Worm (Caenorhabditis elegans) whole organism, young adult: Measurements from ENCODE around the gene R08C7.11.

ENCODE experiments used
- C06A6.2 ChIP-seq: fragments of 200-800 bp; sonication (Bioruptor generic); conservative IDR thresholded peaks from 2 replicates; pipeline ENCODE4 v1.3.6; 2022; ENCODE audit warnings: missing genetic modification characterization, missing compliant biosample characterization
- D2030.7 ChIP-seq: fragments of 200-800 bp; sonication (Bioruptor generic); IDR thresholded peaks from 2 replicates; pipeline ENCODE4 v1.3.6; 2022; ENCODE audit warnings: missing genetic modification reagents, missing genetic modification characterization, missing compliant biosample characterization
- F23B12.7 ChIP-seq: sonication (generic microtip); optimal IDR thresholded peaks from 2 replicates; lab custom pipeline; 2017; ENCODE audit warnings: missing genetic modification characterization, mild to moderate bottlenecking, missing compliant biosample characterization, antibody characterized with exemption, moderate library complexity; ENCODE audit not compliant: insufficient read depth
- F33H1.4 ChIP-seq: fragments of 200-800 bp; sonication (Bioruptor generic); IDR thresholded peaks from 2 replicates; pipeline ENCODE4 v1.3.6; 2022; ENCODE audit warnings: missing genetic modification reagents, missing genetic modification characterization, missing compliant biosample characterization
- F37B4.10 ChIP-seq: fragments of 200-800 bp; sonication (Bioruptor generic); IDR thresholded peaks from 2 replicates; pipeline ENCODE4 v1.3.6; 2022; ENCODE audit warnings: missing genetic modification characterization, missing compliant biosample characterization
- F49E8.2 ChIP-seq: sonication (generic microtip); optimal IDR thresholded peaks from 3 replicates; lab custom pipeline; 2017; ENCODE audit warnings: missing genetic modification characterization, mild to moderate bottlenecking, missing compliant biosample characterization, antibody characterized with exemption, moderate library complexity; ENCODE audit not compliant: insufficient read depth
- F52B5.7 ChIP-seq: sonication (generic microtip); optimal IDR thresholded peaks from 2 replicates; lab custom pipeline; 2016; ENCODE audit warnings: mild to moderate bottlenecking, missing genetic modification characterization, missing compliant biosample characterization
- F57C9.4 ChIP-seq: sonication (generic microtip); optimal IDR thresholded peaks from 2 replicates; lab custom pipeline; 2017; ENCODE audit warnings: mild to moderate bottlenecking, missing genetic modification characterization, missing compliant biosample characterization
- K11D2.4 ChIP-seq: fragments of 200-800 bp; sonication (Bioruptor generic); IDR thresholded peaks from 2 replicates; pipeline ENCODE4 v1.3.6; 2022; ENCODE audit warnings: missing genetic modification reagents, missing genetic modification characterization, missing compliant biosample characterization
- Y56A3A.18 ChIP-seq: fragments of 200-800 bp; sonication (Bioruptor generic); IDR thresholded peaks from 2 replicates; pipeline ENCODE4 v1.3.6; 2022; ENCODE audit warnings: missing genetic modification reagents, missing genetic modification characterization, missing compliant biosample characterization
- Y67H2A.10 ChIP-seq: fragments of 200-800 bp; sonication (Bioruptor generic); conservative IDR thresholded peaks from 2 replicates; pipeline ENCODE4 v1.3.6; 2022; ENCODE audit warnings: missing genetic modification reagents, missing genetic modification characterization, missing compliant biosample characterization
- Y79H2A.3 ChIP-seq: fragments of 200-800 bp; sonication (Bioruptor generic); conservative IDR thresholded peaks from 2 replicates; pipeline ENCODE4 v1.3.6; 2022; ENCODE audit warnings: missing genetic modification reagents, missing genetic modification characterization, missing compliant biosample characterization
- ama-1 ChIP-seq, 3 experiments: fragments of 150-350 bp in 1 of 3; sonication (generic microtip) in 2 of 3; optimal IDR thresholded peaks; 2 replicates each; lab custom pipeline; 2014 to 2018; ENCODE audit warnings: missing biosample characterization in 2 of 3, missing genetic modification characterization in 2 of 3, missing genetic modification reagents in 2 of 3
- atf-7 ChIP-seq: sonication (generic microtip); optimal IDR thresholded peaks from 2 replicates; lab custom pipeline; 2017; ENCODE audit warnings: mild to moderate bottlenecking, missing genetic modification characterization, missing compliant biosample characterization
- attf-5 ChIP-seq: fragments of 200-800 bp; sonication (Bioruptor generic); optimal IDR thresholded peaks from 2 replicates; lab custom pipeline; 2018; ENCODE audit warnings: mild to moderate bottlenecking, missing genetic modification characterization, missing compliant biosample characterization
- bed-1 ChIP-seq: fragments of 200-800 bp; sonication (Bioruptor generic); IDR thresholded peaks from 2 replicates; pipeline ENCODE4 v1.3.6; 2022; ENCODE audit warnings: missing genetic modification reagents, missing genetic modification characterization, missing compliant biosample characterization
- chd-7 ChIP-seq: sonication (generic microtip); optimal IDR thresholded peaks from 2 replicates; lab custom pipeline; 2016; ENCODE audit warnings: mild to moderate bottlenecking, missing genetic modification characterization, moderate library complexity, missing compliant biosample characterization
- die-1 ChIP-seq: sonication (generic microtip); optimal IDR thresholded peaks from 2 replicates; lab custom pipeline; 2016; ENCODE audit warnings: missing genotype, mild to moderate bottlenecking, missing genetic modification characterization, missing compliant biosample characterization
- dox-1 ChIP-seq: fragments of 200-800 bp; sonication (Bioruptor generic); IDR thresholded peaks from 2 replicates; pipeline ENCODE4 v1.3.6; 2022; ENCODE audit warnings: missing genetic modification reagents, missing genetic modification characterization, missing compliant biosample characterization
- egl-18 ChIP-seq: fragments of 200-800 bp; sonication (Bioruptor generic); IDR thresholded peaks from 2 replicates; pipeline ENCODE4 v1.3.6; 2022; ENCODE audit warnings: missing genetic modification reagents, missing genetic modification characterization, missing compliant biosample characterization
- egl-44 ChIP-seq: fragments of 200-800 bp; sonication (Bioruptor generic); IDR thresholded peaks from 2 replicates; pipeline ENCODE4 v1.3.6; 2022; ENCODE audit warnings: missing genetic modification reagents, missing genetic modification characterization, missing compliant biosample characterization
- ets-4 ChIP-seq: fragments of 200-800 bp; sonication (Bioruptor generic); optimal IDR thresholded peaks from 2 replicates; lab custom pipeline; 2018; ENCODE audit warnings: mild to moderate bottlenecking, missing genetic modification characterization, missing compliant biosample characterization
- hmg-1.2 ChIP-seq: fragments of 200-800 bp; sonication (Bioruptor generic); IDR thresholded peaks from 2 replicates; pipeline ENCODE4 v1.3.6; 2022; ENCODE audit warnings: missing genetic modification reagents, missing genetic modification characterization, missing compliant biosample characterization
- hsf-1 ChIP-seq: fragments of 200-800 bp; sonication (Bioruptor generic); IDR thresholded peaks from 2 replicates; pipeline ENCODE4 v1.3.6; 2022; ENCODE audit warnings: missing genetic modification reagents, missing genetic modification characterization, missing compliant biosample characterization
- let-526 ChIP-seq: fragments of 200-800 bp; sonication (Bioruptor generic); IDR thresholded peaks from 2 replicates; pipeline ENCODE4 v1.3.6; 2022; ENCODE audit warnings: missing genetic modification reagents, missing genetic modification characterization, missing compliant biosample characterization
- lin-26 ChIP-seq: fragments of 200-800 bp; sonication (Bioruptor generic); IDR thresholded peaks from 2 replicates; pipeline ENCODE4 v1.3.6; 2022; ENCODE audit warnings: missing genetic modification reagents, missing genetic modification characterization, missing compliant biosample characterization
- lin-35 ChIP-seq, 3 experiments: fragments of 150-350 bp in 2 of 3; sonication (generic microtip) in 1 of 3; optimal IDR thresholded peaks; 2 replicates each; lab custom pipeline; 2014 to 2018; ENCODE audit warnings: missing biosample characterization in 3 of 3, missing genetic modification characterization in 3 of 3, missing genetic modification reagents in 3 of 3
- lir-1 ChIP-seq: fragments of 200-800 bp; sonication (Bioruptor generic); conservative IDR thresholded peaks from 2 replicates; pipeline ENCODE4 v1.3.6; 2022; ENCODE audit warnings: missing genetic modification reagents, missing genetic modification characterization, missing compliant biosample characterization
- mcd-1 ChIP-seq: fragments of 200-800 bp; sonication (Bioruptor generic); IDR thresholded peaks from 2 replicates; pipeline ENCODE4 v1.3.6; 2022; ENCODE audit warnings: missing genetic modification reagents, missing genetic modification characterization, missing compliant biosample characterization
- mxl-1 ChIP-seq: sonication (generic microtip); optimal IDR thresholded peaks from 2 replicates; lab custom pipeline; 2016; ENCODE audit warnings: missing genetic modification characterization, missing compliant biosample characterization
- nfya-1 ChIP-seq: sonication (generic microtip); optimal IDR thresholded peaks from 2 replicates; lab custom pipeline; 2017; ENCODE audit warnings: antibody characterized with exemption, missing compliant biosample characterization, missing genetic modification characterization, borderline replicate concordance; ENCODE audit not compliant: insufficient read depth
- nhr-179 ChIP-seq: sonication (generic microtip); optimal IDR thresholded peaks from 2 replicates; lab custom pipeline; 2016; ENCODE audit warnings: mild to moderate bottlenecking, missing genetic modification characterization, missing compliant biosample characterization
- nhr-80 ChIP-seq: sonication (generic microtip); optimal IDR thresholded peaks from 2 replicates; lab custom pipeline; 2016; ENCODE audit warnings: missing genetic modification characterization, missing compliant biosample characterization
- rec-8 ChIP-seq, 2 experiments: sonication (generic microtip); optimal IDR thresholded peaks; 2 replicates each; lab custom pipeline; 2016; ENCODE audit warnings: mild to moderate bottlenecking in 2 of 2, missing genetic modification characterization in 2 of 2, missing genetic modification reagents in 2 of 2, missing genotype in 2 of 2, missing biosample characterization in 1 of 2, missing compliant biosample characterization in 1 of 2, moderate library complexity in 1 of 2
- sea-2 ChIP-seq: fragments of 200-800 bp; sonication (Bioruptor generic); IDR thresholded peaks from 2 replicates; pipeline ENCODE4 v1.3.6; 2022; ENCODE audit warnings: missing genetic modification characterization, missing compliant biosample characterization
- snpc-1.1 ChIP-seq: sonication (generic microtip); optimal IDR thresholded peaks from 2 replicates; lab custom pipeline; 2017; ENCODE audit warnings: missing genetic modification characterization, mild to moderate bottlenecking, missing compliant biosample characterization, antibody characterized with exemption, moderate library complexity, missing genotype, missing genetic modification reagents; ENCODE audit not compliant: insufficient read depth
- snpc-3.4 ChIP-seq: sonication (generic microtip); optimal IDR thresholded peaks from 2 replicates; lab custom pipeline; 2017; ENCODE audit warnings: missing genetic modification characterization, mild to moderate bottlenecking, missing compliant biosample characterization, antibody characterized with exemption, moderate library complexity, missing genotype, missing genetic modification reagents
- tbp1 ChIP-seq: fragments of 200-800 bp; sonication (Bioruptor generic); optimal IDR thresholded peaks from 2 replicates; lab custom pipeline; 2018; ENCODE audit warnings: mild to moderate bottlenecking, missing genetic modification characterization, missing compliant biosample characterization
- xnd-1 ChIP-seq: sonication (generic microtip); optimal IDR thresholded peaks from 2 replicates; lab custom pipeline; 2016; ENCODE audit warnings: missing genotype, missing genetic modification reagents, missing genetic modification characterization, missing compliant biosample characterization
- zfh-2 ChIP-seq: fragments of 200-800 bp; sonication (Bioruptor generic); conservative IDR thresholded peaks from 2 replicates; pipeline ENCODE4 v1.3.6; 2022; ENCODE audit warnings: missing genetic modification reagents, missing genetic modification characterization, missing compliant biosample characterization
- ztf-22 ChIP-seq: fragments of 200-800 bp; sonication (Bioruptor generic); optimal IDR thresholded peaks from 2 replicates; lab custom pipeline; 2018; ENCODE audit warnings: mild to moderate bottlenecking, missing genetic modification characterization, moderate library complexity, missing compliant biosample characterization
- ztf-25 ChIP-seq: fragments of 200-800 bp; sonication (Bioruptor generic); IDR thresholded peaks from 2 replicates; pipeline ENCODE4 v1.3.6; 2022; ENCODE audit warnings: missing genetic modification reagents, missing genetic modification characterization, missing compliant biosample characterization
- ztf-28 ChIP-seq: fragments of 200-800 bp; sonication (Bioruptor generic); IDR thresholded peaks from 2 replicates; pipeline ENCODE4 v1.3.6; 2022; ENCODE audit warnings: missing genetic modification reagents, missing genetic modification characterization, missing compliant biosample characterization

The R08C7.11 gene

DNA sequence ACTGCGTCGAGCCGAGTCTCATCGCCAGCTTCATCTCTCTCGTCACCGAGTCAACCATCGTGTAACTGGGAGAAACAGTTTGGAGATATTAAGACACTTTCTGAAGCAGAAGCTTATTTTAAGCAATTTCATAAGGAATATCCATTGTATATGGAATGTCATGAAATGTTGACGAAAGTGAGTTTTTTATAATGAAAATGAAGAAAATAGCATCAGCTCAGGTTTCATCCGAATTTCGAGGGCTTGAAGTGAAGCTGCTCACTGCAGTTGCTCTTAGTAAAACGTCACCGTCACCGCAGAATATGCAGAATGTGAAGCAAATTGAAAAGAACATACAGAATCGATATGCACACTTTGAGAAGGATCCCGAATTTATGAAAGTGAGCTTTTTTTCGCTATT is 41.6 kb downstream of the R08C7.11 start:
- TF ChIP-seq zfh-2 (GFP tag; lab: Robert Waterston, UW) = 0 out of 2 replicates have a peak, but pooled peaks have one; percentile 35
- TF ChIP-seq Y56A3A.18 (GFP tag; lab: Robert Waterston, UW) = no peak
- TF ChIP-seq let-526 (GFP tag; lab: Robert Waterston, UW) = no peak
- TF ChIP-seq egl-18 (GFP tag; lab: Robert Waterston, UW) = no peak
- TF ChIP-seq F52B5.7 = peak; percentile 23
- TF ChIP-seq F23B12.7 (tag; lab: Kevin White, UChicago) = no peak
- no peak for TF ChIP-seq D2030.7 (GFP tag; lab: Robert Waterston, UW)
- peak; percentile 15 for TF ChIP-seq atf-7
- TF ChIP-seq egl-44 (GFP tag; lab: Robert Waterston, UW) = no peak
- no peak for TF ChIP-seq ets-4
- TF ChIP-seq bed-1 (GFP tag; lab: Robert Waterston, UW) = no peak
- TF ChIP-seq F37B4.10 (GFP tag; lab: Robert Waterston, UW) = no peak
- no peak for TF ChIP-seq snpc-1.1
- TF ChIP-seq hsf-1 (GFP tag; lab: Robert Waterston, UW) = 0 out of 2 replicates have a peak, but pooled peaks have one; percentile 22
- TF ChIP-seq F49E8.2 (tag; lab: Kevin White, UChicago) = no peak
- peak; percentile 33; the same call in 1 of the 2 replicates for TF ChIP-seq dox-1 (GFP tag; lab: Robert Waterston, UW)
- peak; percentile 46 for TF ChIP-seq chd-7 (tag; lab: Kevin White, UChicago)
- TF ChIP-seq lin-26 (GFP tag; lab: Robert Waterston, UW) = no peak
- no peak for TF ChIP-seq lir-1 (GFP tag; lab: Robert Waterston, UW)

DNA sequence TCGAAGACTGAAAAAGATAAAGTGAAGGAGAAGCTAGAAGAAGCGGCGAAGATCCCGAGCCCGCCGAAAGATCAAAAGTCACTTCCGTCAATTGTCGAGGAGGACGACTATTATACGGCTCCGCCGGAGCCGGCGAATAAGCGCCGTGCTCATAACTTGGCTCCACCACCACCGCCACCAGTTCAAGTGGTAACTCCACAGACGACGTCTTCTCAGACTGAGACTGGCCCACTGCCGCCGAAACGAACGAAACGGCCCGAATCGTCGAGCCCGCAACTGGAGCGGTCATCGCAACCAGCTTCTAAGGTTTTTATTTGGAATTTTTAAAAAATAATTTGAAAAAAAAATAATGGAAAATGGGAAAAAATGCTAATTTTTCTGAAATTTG is 42.8 kb downstream of the R08C7.11 start:
- TF ChIP-seq F33H1.4 (GFP tag; lab: Robert Waterston, UW) = no peak
- peak; percentile 69 for TF ChIP-seq zfh-2 (GFP tag; lab: Robert Waterston, UW)
- no peak for TF ChIP-seq ztf-22 (GFP tag; lab: Kevin White, UChicago)
- no peak for TF ChIP-seq die-1 (tag; lab: Kevin White, UChicago)
- 0 out of 2 replicates have a peak, but pooled peaks have one; percentile 58 for TF ChIP-seq Y79H2A.3 (GFP tag; lab: Robert Waterston, UW)
- TF ChIP-seq nhr-80 = no peak
- 0 out of 2 replicates have a peak, but pooled peaks have one; percentile 6 for TF ChIP-seq mcd-1 (GFP tag; lab: Robert Waterston, UW)
- TF ChIP-seq, all 124 proteins: peak for 3

DNA sequence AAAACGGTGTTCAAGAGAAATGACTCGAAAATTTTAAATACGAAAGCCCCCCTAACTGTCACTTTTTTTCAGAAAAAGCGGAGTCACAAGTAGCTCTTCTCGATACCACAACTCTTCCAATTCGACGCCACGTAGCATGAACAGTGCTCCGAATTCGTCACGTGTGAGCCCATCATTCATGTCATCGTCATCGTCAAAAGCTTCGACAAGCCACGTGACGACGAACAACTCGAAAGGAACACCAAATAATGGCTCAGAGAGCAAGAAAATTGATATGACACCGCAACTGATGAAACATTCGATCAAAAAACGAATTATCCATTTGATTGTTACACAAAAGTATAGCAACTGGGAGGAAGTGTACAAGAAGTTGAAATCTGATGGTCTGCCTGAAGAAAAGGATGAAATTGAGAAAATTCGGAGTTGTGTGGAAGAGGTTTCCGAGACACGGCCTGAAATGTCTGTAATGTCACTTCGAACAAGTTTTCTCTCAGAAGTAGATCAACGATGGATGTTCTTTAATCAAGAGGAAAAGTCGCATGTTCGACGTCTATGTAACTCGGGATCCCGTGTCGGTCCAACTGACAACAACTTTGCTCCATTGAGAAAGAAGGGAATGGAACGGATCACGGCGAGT is 43.3 kb downstream of the R08C7.11 start:
- TF ChIP-seq snpc-3.4 (tag; lab: Kevin White, UChicago) = no peak
- TF ChIP-seq nfya-1 = no peak
- TF ChIP-seq sea-2 (GFP tag; lab: Robert Waterston, UW) = no peak

DNA sequence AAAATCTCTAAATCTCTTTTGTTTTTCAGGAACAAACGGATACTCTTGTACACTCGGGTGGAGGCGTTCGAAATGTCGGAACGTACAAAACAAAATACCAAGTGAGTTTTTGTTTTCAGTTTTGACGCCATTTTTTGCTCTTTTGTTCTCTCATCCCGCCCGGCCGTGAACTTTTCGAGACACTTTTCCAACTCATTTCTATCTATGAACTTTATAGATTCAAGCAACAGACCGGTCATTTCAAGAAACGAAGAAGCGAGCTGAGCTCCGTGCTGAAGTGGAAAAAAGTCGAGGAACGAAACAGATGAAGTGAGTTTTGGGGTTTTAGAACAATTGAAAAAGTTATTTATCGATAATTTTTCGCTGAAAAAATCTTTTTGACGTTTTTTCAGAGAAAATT is 44.2 kb downstream of the R08C7.11 start:
- TF ChIP-seq xnd-1 (tag; lab: Kevin White, UChicago) = no peak
- TF ChIP-seq attf-5 (GFP tag; lab: Kevin White, UChicago) = no peak
- no peak for TF ChIP-seq ztf-22 (GFP tag; lab: Kevin White, UChicago)
- TF ChIP-seq ama-1 (optimal IDR thresholded peaks at IDR 0.05; lab: Kevin White, UChicago) = no peak
- TF ChIP-seq ama-1 (GFP tag; optimal IDR thresholded peaks at IDR 0.05; lab: Kevin White, UChicago) = no peak
- no peak for TF ChIP-seq hmg-1.2 (GFP tag; lab: Robert Waterston, UW)
- no peak for TF ChIP-seq nhr-179 (tag; lab: Kevin White, UChicago)
- TF ChIP-seq K11D2.4 (GFP tag; lab: Robert Waterston, UW) = no peak
- TF ChIP-seq mxl-1 (tag; lab: Kevin White, UChicago) = no peak
- no peak for TF ChIP-seq tbp1
- no peak for TF ChIP-seq nhr-80
- no peak for TF ChIP-seq ztf-28 (GFP tag; lab: Robert Waterston, UW)
- TF ChIP-seq rec-8 (tag; optimal IDR thresholded peaks at IDR 0.05; lab: Kevin White, UChicago) = no peak
- TF ChIP-seq lin-35 (GFP tag; optimal IDR thresholded peaks at IDR 0.05; lab: Kevin White, UChicago) = no peak
- no peak for TF ChIP-seq chd-7 (tag; lab: Kevin White, UChicago)
- no peak for TF ChIP-seq C06A6.2 (GFP tag; lab: Robert Waterston, UW)
- TF ChIP-seq ztf-25 = no peak
- no peak for TF ChIP-seq Y67H2A.10 (GFP tag; lab: Robert Waterston, UW)
- TF ChIP-seq F57C9.4 (tag; lab: Kevin White, UChicago) = no peak
